Worm (Caenorhabditis elegans) whole organism, midembryonic: Measurements from ENCODE around the gene srh-70.

Experiments used
- med-1 ChIP-seq: sonication (generic microtip); optimal IDR thresholded peaks from 2 replicates; lab custom pipeline; 2017; ENCODE audit warnings: missing genetic modification characterization, mild to moderate bottlenecking, missing compliant biosample characterization, antibody characterized with exemption, missing genetic modification reagents; ENCODE audit not compliant: insufficient read depth
- ztf-29 ChIP-seq: fragments of 200-800 bp; sonication (Bioruptor generic); IDR thresholded peaks from 2 replicates; pipeline ENCODE4 v1.3.6; 2022; ENCODE audit warnings: missing genetic modification reagents, missing genetic modification characterization, missing compliant biosample characterization

DNA sequence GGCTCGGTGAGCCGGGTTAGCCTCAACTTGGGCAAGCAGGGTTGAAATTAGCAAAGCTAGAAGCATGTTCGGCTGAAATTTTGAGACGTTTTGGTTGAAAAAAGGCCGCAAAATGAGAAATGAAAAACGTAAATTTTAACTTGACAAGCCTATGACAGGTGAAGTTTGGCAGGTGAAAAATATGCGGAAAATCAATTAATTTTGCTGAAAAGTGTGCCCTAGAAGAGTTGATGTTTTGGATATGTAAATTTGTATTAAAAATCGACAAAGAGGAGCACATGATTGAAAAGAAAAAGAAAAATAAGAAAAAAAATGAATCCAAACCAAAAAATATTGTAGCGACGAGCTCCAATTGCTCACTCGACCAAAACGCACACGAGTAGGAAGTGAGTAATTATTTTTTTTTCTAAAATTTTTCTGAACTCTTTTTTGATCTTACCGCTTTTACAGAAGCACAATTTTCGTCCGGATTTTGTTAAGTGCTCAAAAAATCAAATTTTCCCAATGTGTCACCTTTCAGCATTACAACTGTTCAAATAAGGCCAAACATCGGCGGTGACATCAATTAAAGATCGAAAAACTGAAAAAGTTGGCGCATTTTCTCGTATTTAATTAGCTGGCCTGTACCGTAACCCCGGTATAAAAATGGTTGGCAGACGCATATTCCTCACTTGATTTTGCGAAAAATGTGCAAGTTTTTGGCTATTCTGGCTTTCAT, 47.4 kb downstream of the srh-70 start, which contains the start of the genes F15A4.5 and phat-8:
- TF ChIP-seq med-1 (no peak), ztf-29 (GFP tag; lab: Robert Waterston, UW) (no peak)
